Worm (Caenorhabditis elegans) whole organism, L1 larva: ENCODE results near the gene lag-1.
A peak's percentile ranks its signal among the peaks of the same experiment; 100 is the strongest.

Source experiments
- C04F5.9 ChIP-seq: sonication (generic microtip); optimal IDR thresholded peaks from 2 replicates; lab custom pipeline; 2016; ENCODE audit warnings: missing genetic modification characterization, missing compliant biosample characterization
- Y116A8C.19 ChIP-seq: sonication (generic microtip); optimal IDR thresholded peaks from 2 replicates; lab custom pipeline; 2016; ENCODE audit warnings: missing compliant biosample characterization, missing genetic modification characterization, borderline replicate concordance
- ama-1 ChIP-seq: fragments of 150-350 bp; optimal IDR thresholded peaks from 2 replicates; lab custom pipeline; 2014
- blmp-1 ChIP-seq: fragments of 150-350 bp; optimal IDR thresholded peaks from 2 replicates; lab custom pipeline; 2014; ENCODE audit warnings: missing biosample characterization, missing genetic modification characterization
- ceh-88 ChIP-seq: fragments of 200-800 bp; sonication (Bioruptor generic); IDR thresholded peaks from 2 replicates; pipeline ENCODE4 v1.3.6; 2022; ENCODE audit warnings: missing genetic modification characterization, missing compliant biosample characterization
- dpl-1 ChIP-seq, 3 experiments: fragments of 150-350 bp in 2 of 3; sonication (generic microtip) in 1 of 3; optimal IDR thresholded peaks; 2 replicates each; lab custom pipeline; 2014 to 2017; ENCODE audit warnings: missing biosample characterization in 3 of 3, missing genetic modification characterization in 3 of 3, missing genetic modification reagents in 3 of 3
- dsc-1 ChIP-seq: sonication (generic microtip); optimal IDR thresholded peaks from 2 replicates; lab custom pipeline; 2016; ENCODE audit warnings: mild to moderate bottlenecking, missing genetic modification characterization, missing compliant biosample characterization
- efl-1 ChIP-seq, 4 experiments: fragments of 150-350 bp; optimal IDR thresholded peaks in 3 of 4; peaks in 1 of 4; 1 replicate in 1 of 4; 2 replicates in 3 of 4; lab custom pipeline; 2014; ENCODE audit warnings: missing biosample characterization in 2 of 4, missing genetic modification characterization in 2 of 4, missing genetic modification reagents in 2 of 4
- elt-2 ChIP-seq: sonication (generic microtip); optimal IDR thresholded peaks from 2 replicates; lab custom pipeline; 2016; ENCODE audit warnings: missing genetic modification characterization, mild to moderate bottlenecking, inconsistent platforms, missing compliant biosample characterization, missing genetic modification reagents
- fkh-10 ChIP-seq: sonication (generic microtip); optimal IDR thresholded peaks from 2 replicates; lab custom pipeline; 2017; ENCODE audit warnings: missing biosample characterization, missing genetic modification reagents, missing genetic modification characterization
- fkh-8 ChIP-seq: sonication (generic microtip); optimal IDR thresholded peaks from 2 replicates; lab custom pipeline; 2016; ENCODE audit warnings: mild to moderate bottlenecking, missing genetic modification characterization, missing compliant biosample characterization
- hpl-2 ChIP-seq: fragments of 150-350 bp; optimal IDR thresholded peaks from 2 replicates; lab custom pipeline; 2014; ENCODE audit warnings: missing biosample characterization, missing genetic modification reagents, missing genetic modification characterization
- irx-1 ChIP-seq: sonication (generic microtip); optimal IDR thresholded peaks from 2 replicates; lab custom pipeline; 2016; ENCODE audit warnings: missing genetic modification characterization, missing compliant biosample characterization
- jun-1 ChIP-seq: fragments of 150-350 bp; optimal IDR thresholded peaks from 2 replicates; lab custom pipeline; 2014; ENCODE audit warnings: missing biosample characterization, missing genetic modification reagents, missing genetic modification characterization
- lin-14 ChIP-seq: fragments of 200-800 bp; sonication (Bioruptor generic); optimal IDR thresholded peaks from 2 replicates; lab custom pipeline; 2018; ENCODE audit warnings: mild to moderate bottlenecking, missing genetic modification characterization, moderate library complexity, missing compliant biosample characterization
- lin-15B ChIP-seq: fragments of 150-350 bp; sonication (generic microtip); optimal IDR thresholded peaks from 3 replicates; lab custom pipeline; 2014; ENCODE audit warnings: missing biosample characterization, missing genetic modification characterization
- lin-35 ChIP-seq, 2 experiments: fragments of 150-350 bp; optimal IDR thresholded peaks; 2 replicates each; lab custom pipeline; 2014; ENCODE audit warnings: missing biosample characterization in 2 of 2, missing genetic modification characterization in 2 of 2, missing genetic modification reagents in 2 of 2
- lin-39 ChIP-seq: fragments of 150-350 bp; optimal IDR thresholded peaks from 2 replicates; lab custom pipeline; 2014; ENCODE audit warnings: missing biosample characterization, missing genetic modification reagents, missing genetic modification characterization
- lsy-2 ChIP-seq, 2 experiments: fragments of 150-350 bp; optimal IDR thresholded peaks; 2 replicates each; lab custom pipeline; 2014; ENCODE audit warnings: missing biosample characterization in 2 of 2, missing genetic modification characterization in 2 of 2
- mab-9 ChIP-seq: fragments of 200-800 bp; sonication (Bioruptor generic); IDR thresholded peaks from 2 replicates; pipeline ENCODE4 v1.3.6; 2022; ENCODE audit warnings: missing genetic modification reagents, missing genetic modification characterization, missing compliant biosample characterization
- mdl-1 ChIP-seq, 2 experiments: fragments of 150-350 bp; optimal IDR thresholded peaks; 2 replicates each; lab custom pipeline; 2014 to 2017; ENCODE audit warnings: missing biosample characterization in 2 of 2, missing genetic modification characterization in 2 of 2, inconsistent platforms in 1 of 2
- nhr-12 ChIP-seq: sonication (generic microtip); optimal IDR thresholded peaks from 2 replicates; lab custom pipeline; 2017; ENCODE audit warnings: missing biosample characterization, missing genetic modification characterization
- nhr-237 ChIP-seq: fragments of 150-350 bp; optimal IDR thresholded peaks from 2 replicates; lab custom pipeline; 2014; ENCODE audit warnings: missing biosample characterization, missing genetic modification characterization
- nhr-71 ChIP-seq: sonication (generic microtip); optimal IDR thresholded peaks from 2 replicates; lab custom pipeline; 2016; ENCODE audit warnings: mild to moderate bottlenecking, missing genetic modification characterization, moderate library complexity, missing compliant biosample characterization
- nhr-85 ChIP-seq: sonication (generic microtip); peaks from one replicate; lab custom pipeline; 2016; ENCODE audit warnings: missing genetic modification characterization, inconsistent platforms, missing compliant biosample characterization
- nhr-90 ChIP-seq: sonication (generic microtip); optimal IDR thresholded peaks from 2 replicates; lab custom pipeline; 2016; ENCODE audit warnings: mild to moderate bottlenecking, missing genetic modification characterization, missing compliant biosample characterization; ENCODE audit not compliant: poor library complexity
- pqm-1 ChIP-seq: sonication (generic microtip); optimal IDR thresholded peaks from 3 replicates; lab custom pipeline; 2017; ENCODE audit warnings: missing biosample characterization, missing genetic modification characterization
- skn-1 ChIP-seq: fragments of 150-350 bp; optimal IDR thresholded peaks from 2 replicates; lab custom pipeline; 2014; ENCODE audit warnings: missing biosample characterization, missing genetic modification characterization
- snpc-4 ChIP-seq: fragments of 150-350 bp; optimal IDR thresholded peaks from 2 replicates; lab custom pipeline; 2014; ENCODE audit warnings: missing biosample characterization, missing genetic modification characterization
- tbx-2 ChIP-seq: sonication (generic microtip); optimal IDR thresholded peaks from 2 replicates; lab custom pipeline; 2016; ENCODE audit warnings: missing genetic modification characterization, missing compliant biosample characterization
- unc-86 ChIP-seq: sonication (generic microtip); optimal IDR thresholded peaks from 2 replicates; lab custom pipeline; 2016; ENCODE audit warnings: missing genetic modification characterization, missing compliant biosample characterization
- vab-15 ChIP-seq: sonication (generic microtip); optimal IDR thresholded peaks from 2 replicates; lab custom pipeline; 2017; ENCODE audit warnings: missing genotype, mild to moderate bottlenecking, missing genetic modification characterization, missing compliant biosample characterization
- xbp-1 ChIP-seq: sonication (generic microtip); optimal IDR thresholded peaks from 2 replicates; lab custom pipeline; 2016; ENCODE audit warnings: missing genetic modification characterization, missing compliant biosample characterization
- zag-1 ChIP-seq: fragments of 150-350 bp; optimal IDR thresholded peaks from 2 replicates; lab custom pipeline; 2014; ENCODE audit warnings: missing biosample characterization, missing genetic modification characterization
- ztf-11 ChIP-seq, 2 experiments: sonication (generic microtip); optimal IDR thresholded peaks; 2 replicates each; lab custom pipeline; 2016 to 2017; ENCODE audit warnings: missing genetic modification characterization in 2 of 2, missing biosample characterization in 1 of 2, missing compliant biosample characterization in 1 of 2

The lag-1 gene

DNA sequence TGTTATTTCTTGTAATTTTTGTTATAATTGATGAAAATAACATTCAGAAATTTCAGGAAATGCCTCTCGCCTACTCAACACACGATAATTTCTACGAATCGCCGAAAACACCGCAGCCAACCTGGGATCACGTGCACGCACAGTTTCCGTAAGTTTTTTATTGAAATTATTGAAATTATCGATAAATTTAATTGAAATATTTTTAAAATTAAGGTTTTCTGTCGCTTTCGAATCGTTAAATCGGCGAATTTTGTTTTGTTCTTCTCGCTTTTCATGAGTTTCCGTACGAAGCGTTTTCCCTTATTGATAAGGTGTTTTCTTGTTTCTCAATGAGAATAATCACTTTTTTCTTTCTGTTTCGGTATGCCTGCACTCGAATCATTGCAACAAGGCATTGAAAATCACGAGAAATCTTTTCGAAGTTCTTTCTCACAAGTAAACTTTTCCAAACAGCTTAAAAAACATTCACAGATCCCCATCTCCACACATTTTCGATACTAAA is at the start of gene lag-1:
Gene lag-1, plus strand, starts transcription at position 51 of the 502 bp plus-strand sequence.
- TF ChIP-seq blmp-1 (tag; lab: Kevin White, UChicago) (peak; percentile 66), C04F5.9 (no peak)

DNA sequence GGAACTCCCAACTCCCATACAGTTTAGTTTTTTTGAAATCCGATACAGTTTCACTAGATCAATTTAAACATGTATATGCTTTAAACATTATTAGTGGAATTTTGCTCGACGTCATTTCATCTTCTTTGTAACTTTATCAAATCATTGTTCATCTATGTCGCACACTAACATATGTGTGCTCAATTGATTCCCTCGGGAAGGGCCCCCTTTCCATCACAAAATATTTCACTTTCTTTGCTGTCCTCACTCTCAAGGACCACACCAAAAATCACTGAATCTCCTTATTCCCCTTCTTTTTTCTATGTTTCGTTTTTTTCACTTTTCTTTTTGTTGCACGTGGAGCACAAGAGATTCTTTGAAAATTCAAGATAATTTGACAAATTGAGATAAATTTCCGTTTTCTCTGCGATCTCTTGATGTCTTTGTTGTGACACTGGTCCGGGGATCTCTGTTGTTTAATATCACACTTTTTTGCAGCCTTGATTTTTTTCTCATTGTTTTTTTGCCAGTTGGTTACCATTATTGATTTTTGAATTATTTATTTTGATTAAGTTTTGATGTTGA is 48.0 kb upstream of the lag-1 start:
- TF ChIP-seq lin-14 (GFP tag; lab: Kevin White, UChicago) (peak; percentile 73), lin-39 (tag; lab: Kevin White, UChicago) (peak; percentile 82), vab-15 (tag; lab: Kevin White, UChicago) (peak; percentile 100), efl-1 (optimal IDR thresholded peaks at IDR 0.05; lab: Kevin White, UChicago) (no peak), efl-1 (GFP tag; optimal IDR thresholded peaks at IDR 0.05 in 1 of 2; lab: Kevin White, UChicago) (peak in 1 of 2 experiments; percentile 57), fkh-10 (GFP tag; lab: Kevin White, UChicago) (peak; percentile 56), nhr-237 (tag; lab: Kevin White, UChicago) (no peak), dsc-1 (tag; lab: Kevin White, UChicago) (peak; percentile 73), ztf-11 (tag; optimal IDR thresholded peaks at IDR 0.05; lab: Kevin White, UChicago) (no peak), nhr-71 (tag; lab: Kevin White, UChicago) (peak; percentile 22), mab-9 (GFP tag; lab: Robert Waterston, UW) (0 out of 2 replicates have a peak, but pooled peaks have one; percentile 15), lsy-2 (tag; optimal IDR thresholded peaks at IDR 0.05; lab: Kevin White, UChicago) (peak in 1 of 2 experiments; percentile 0), nhr-90 (tag; lab: Kevin White, UChicago) (no peak)

DNA sequence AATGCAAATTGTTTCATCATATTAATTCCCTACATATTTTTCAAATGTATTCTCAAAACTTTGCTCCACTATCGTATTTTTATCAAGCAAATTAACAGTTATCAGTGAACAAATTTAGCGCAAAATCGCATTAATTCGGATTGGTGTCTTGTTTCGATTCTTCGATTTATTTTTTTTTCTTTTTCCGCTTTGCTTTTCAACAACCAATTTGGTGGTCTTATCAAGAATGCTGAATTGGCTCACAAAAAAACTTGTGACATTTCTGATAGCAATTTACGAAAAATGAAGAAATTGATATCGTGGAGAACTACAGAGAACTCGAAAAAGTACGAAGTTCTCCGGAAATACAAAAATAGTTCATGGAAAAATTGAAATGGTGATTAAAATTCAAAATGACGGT is 46.7 kb upstream of the lag-1 start:
- TF ChIP-seq elt-2 (tag; lab: Kevin White, UChicago) = peak; percentile 89
- TF ChIP-seq nhr-90 (tag; lab: Kevin White, UChicago) = peak; percentile 8
- peak; percentile 1 for TF ChIP-seq jun-1 (tag; lab: Kevin White, UChicago)
- no peak for TF ChIP-seq fkh-8 (tag; lab: Kevin White, UChicago)
- no peak for TF ChIP-seq irx-1 (tag; lab: Kevin White, UChicago)
- TF ChIP-seq lin-35 (GFP tag; optimal IDR thresholded peaks at IDR 0.05; lab: Kevin White, UChicago) = peak in 1 of 2 experiments; percentile 24
- TF ChIP-seq dpl-1 (GFP tag; optimal IDR thresholded peaks at IDR 0.05; lab: Kevin White, UChicago) = no peak
- TF ChIP-seq Y116A8C.19 = no peak
- no peak for TF ChIP-seq ama-1
- peak; percentile 41 for TF ChIP-seq lin-14 (GFP tag; lab: Kevin White, UChicago)
- TF ChIP-seq pqm-1 (tag; lab: Kevin White, UChicago) = peak; percentile 45

DNA sequence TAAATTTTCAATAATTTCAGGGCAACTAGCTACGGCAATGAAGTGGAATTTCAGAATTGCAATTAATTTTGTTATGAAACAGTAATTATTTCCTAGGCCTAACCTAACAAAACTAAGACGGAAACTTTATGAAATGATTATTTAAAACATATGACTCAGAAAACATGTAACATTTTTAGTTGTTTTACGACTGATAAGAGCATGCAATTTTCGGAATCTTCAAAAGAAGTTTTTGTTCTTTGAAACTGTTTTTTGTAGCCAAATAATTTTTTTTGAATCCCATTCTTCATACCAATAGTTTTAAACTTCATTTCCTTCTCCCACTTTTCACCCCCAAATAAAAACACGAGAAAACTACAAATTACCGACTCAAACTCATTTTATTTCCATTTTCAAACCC is 46.1 kb upstream of the lag-1 start:
- no peak for TF ChIP-seq nhr-12
- no peak for TF ChIP-seq nhr-71 (tag; lab: Kevin White, UChicago)
- no peak for TF ChIP-seq lsy-2 (tag; optimal IDR thresholded peaks at IDR 0.05; lab: Kevin White, UChicago)
- TF ChIP-seq mdl-1 (tag; optimal IDR thresholded peaks at IDR 0.05; lab: Kevin White, UChicago) = no peak
- no peak for TF ChIP-seq skn-1 (tag; lab: Kevin White, UChicago)
- TF ChIP-seq ceh-88 (GFP tag; lab: Robert Waterston, UW) = no peak
- TF ChIP-seq C04F5.9 = no peak
- no peak for TF ChIP-seq tbx-2 (tag; lab: Kevin White, UChicago)
- no peak for TF ChIP-seq zag-1
- no peak for TF ChIP-seq xbp-1
- TF ChIP-seq nhr-85 (tag; lab: Kevin White, UChicago) = no peak
- TF ChIP-seq dsc-1 (tag; lab: Kevin White, UChicago) = no peak
- TF ChIP-seq snpc-4 = no peak
- TF ChIP-seq vab-15 (tag; lab: Kevin White, UChicago) = no peak
- TF ChIP-seq unc-86 (tag; lab: Kevin White, UChicago) = no peak
- no peak for TF ChIP-seq hpl-2 (GFP tag; lab: Kevin White, UChicago)
- no peak for TF ChIP-seq lin-15B (tag; lab: Kevin White, UChicago)
- TF ChIP-seq ztf-11 (tag; optimal IDR thresholded peaks at IDR 0.05; lab: Kevin White, UChicago) = no peak
